Fruit fly (Drosophila melanogaster) whole organism, embryonic: ENCODE measurements around the gene Ilp7.

Experiments used
- Ada2b ChIP-seq: fragments of 200-800 bp; sonication (Bioruptor generic); IDR thresholded peaks from 2 replicates; pipeline ENCODE4 v1.3.6; 2022; ENCODE audit warnings: missing biosample characterization, missing genetic modification characterization
- C15 ChIP-seq: fragments of 200-800 bp; sonication (Bioruptor generic); IDR thresholded peaks from 3 replicates; pipeline ENCODE4 v1.3.6; 2022; ENCODE audit warnings: missing biosample characterization, missing genetic modification characterization
- CG10267 ChIP-seq: fragments of 200-800 bp; sonication (Bioruptor generic); optimal IDR thresholded peaks from 2 replicates; lab custom pipeline; 2018; ENCODE audit warnings: missing biosample characterization, mild to moderate bottlenecking, missing genetic modification characterization, moderate library complexity
- CG12942 ChIP-seq: fragments of 200-800 bp; sonication (Bioruptor generic); optimal IDR thresholded peaks from 3 replicates; lab custom pipeline; 2016; ENCODE audit warnings: missing biosample characterization, missing genetic modification characterization
- CG13624 ChIP-seq: fragments of 200-800 bp; sonication (Bioruptor generic); optimal IDR thresholded peaks from 2 replicates; lab custom pipeline; 2016; ENCODE audit warnings: missing biosample characterization, missing genetic modification characterization
- CG16813 ChIP-seq: fragments of 200-800 bp; sonication (Bioruptor generic); IDR thresholded peaks from 3 replicates; pipeline ENCODE4 v1.3.6; 2022; ENCODE audit warnings: missing biosample characterization, missing genetic modification characterization; ENCODE audit not compliant: partially characterized antibody
- CG1792 ChIP-seq: fragments of 200-800 bp; sonication (Bioruptor generic); optimal IDR thresholded peaks from 2 replicates; lab custom pipeline; 2016; ENCODE audit warnings: missing biosample characterization, missing genetic modification characterization
- CG18764 ChIP-seq: fragments of 200-800 bp; sonication (Bioruptor generic); optimal IDR thresholded peaks from 3 replicates; lab custom pipeline; 2016; ENCODE audit warnings: missing biosample characterization, missing genetic modification characterization
- CG2199 ChIP-seq: fragments of 200-800 bp; sonication (Bioruptor generic); IDR thresholded peaks from 3 replicates; pipeline ENCODE4 v1.3.6; 2022; ENCODE audit warnings: missing biosample characterization, missing genetic modification characterization
- CG2202 ChIP-seq: fragments of 200-800 bp; sonication (Bioruptor generic); optimal IDR thresholded peaks from 2 replicates; lab custom pipeline; 2018; ENCODE audit warnings: missing biosample characterization, mild to moderate bottlenecking, missing genetic modification characterization
- CG30431 ChIP-seq: fragments of 200-800 bp; sonication (Bioruptor generic); optimal IDR thresholded peaks from 2 replicates; lab custom pipeline; 2017; ENCODE audit warnings: missing biosample characterization, missing genetic modification characterization
- CG31388 ChIP-seq: fragments of 200-800 bp; sonication (Bioruptor generic); optimal IDR thresholded peaks from 2 replicates; lab custom pipeline; 2016; ENCODE audit warnings: missing biosample characterization, missing genetic modification characterization
- CG7839 ChIP-seq: fragments of 200-800 bp; sonication (Bioruptor generic); optimal IDR thresholded peaks from 3 replicates; lab custom pipeline; 2018; ENCODE audit warnings: missing biosample characterization, mild to moderate bottlenecking, missing genetic modification characterization, moderate library complexity
- CkIIα-i1 ChIP-seq: fragments of 200-800 bp; sonication (Bioruptor generic); IDR thresholded peaks from 2 replicates; pipeline ENCODE4 v1.3.6; 2022; ENCODE audit warnings: missing biosample characterization, missing genetic modification characterization
- Doc2 ChIP-seq: fragments of 200-800 bp; sonication (Bioruptor generic); IDR thresholded peaks from 2 replicates; pipeline ENCODE4 v1.3.6; 2022; ENCODE audit warnings: missing biosample characterization, missing genetic modification characterization
- HHEX ChIP-seq: fragments of 200-800 bp; sonication (Bioruptor generic); optimal IDR thresholded peaks from 3 replicates; lab custom pipeline; 2017; ENCODE audit warnings: missing biosample characterization, mild to moderate bottlenecking, missing genetic modification characterization, missing genetic modification reagents
- HLH54F ChIP-seq: fragments of 200-800 bp; sonication (Bioruptor generic); optimal IDR thresholded peaks from 3 replicates; lab custom pipeline; 2016; ENCODE audit warnings: missing biosample characterization, missing genetic modification characterization
- HLHmδ ChIP-seq: fragments of 200-800 bp; sonication (Bioruptor generic); optimal IDR thresholded peaks from 2 replicates; lab custom pipeline; 2018; ENCODE audit warnings: missing biosample characterization, mild to moderate bottlenecking, missing genetic modification characterization, moderate library complexity
- Hr51 ChIP-seq, 2 experiments: fragments of 200-800 bp; sonication (Bioruptor generic); optimal IDR thresholded peaks; 2 replicates in 1 of 2; 3 replicates in 1 of 2; lab custom pipeline; 2016 to 2018; ENCODE audit warnings: missing biosample characterization in 2 of 2, missing genetic modification characterization in 2 of 2, mild to moderate bottlenecking in 1 of 2, moderate library complexity in 1 of 2
- Hr78 ChIP-seq, 2 experiments: fragments of 200-800 bp in 1 of 2; fragments of >200 bp in 1 of 2; sonication (Bioruptor generic) in 1 of 2; optimal IDR thresholded peaks; 2 replicates each; lab custom pipeline; 2017 to 2019; ENCODE audit warnings: missing biosample characterization in 2 of 2, missing genetic modification characterization in 2 of 2, mild to moderate bottlenecking in 1 of 2, moderate library complexity in 1 of 2
- Max ChIP-seq: fragments of 200-800 bp; sonication (Bioruptor generic); optimal IDR thresholded peaks from 2 replicates; lab custom pipeline; 2016; ENCODE audit warnings: missing biosample characterization, mild to moderate bottlenecking, missing genetic modification characterization
- Med ChIP-seq: fragments of 200-800 bp; sonication (Bioruptor generic); peaks from one replicate; lab custom pipeline; 2016; ENCODE audit warnings: missing biosample characterization, missing genetic modification characterization, mild to moderate bottlenecking, inconsistent platforms, moderate library complexity
- Nf-YB ChIP-seq: fragments of 200-800 bp; sonication (Bioruptor generic); optimal IDR thresholded peaks from 3 replicates; lab custom pipeline; 2019; ENCODE audit warnings: missing biosample characterization, mild to moderate bottlenecking, missing genetic modification characterization, moderate library complexity
- Taf1 ChIP-seq: fragments of 200-800 bp; sonication (Bioruptor generic); IDR thresholded peaks from 2 replicates; pipeline ENCODE4 v1.3.6; 2022; ENCODE audit warnings: missing biosample characterization, missing genetic modification characterization
- ab ChIP-seq: fragments of 200-800 bp; sonication (Bioruptor generic); optimal IDR thresholded peaks from 2 replicates; lab custom pipeline; 2016; ENCODE audit warnings: missing biosample characterization, missing genetic modification characterization
- ap ChIP-seq: fragments of 200-800 bp; sonication (Bioruptor generic); IDR thresholded peaks from 2 replicates; pipeline ENCODE4 v1.3.6; 2022; ENCODE audit warnings: missing biosample characterization, missing genetic modification characterization
- ara ChIP-seq: fragments of 200-800 bp; sonication (Bioruptor generic); IDR thresholded peaks from 2 replicates; pipeline ENCODE4 v1.3.6; 2022; ENCODE audit warnings: missing biosample characterization, missing genetic modification characterization
- ash1 ChIP-seq: fragments of 200-800 bp; sonication (Bioruptor generic); optimal IDR thresholded peaks from 2 replicates; lab custom pipeline; 2018; ENCODE audit warnings: missing biosample characterization, mild to moderate bottlenecking, missing genetic modification characterization
- az2 ChIP-seq: fragments of 200-800 bp; sonication (Bioruptor generic); optimal IDR thresholded peaks from 3 replicates; lab custom pipeline; 2016; ENCODE audit warnings: missing biosample characterization, missing genetic modification characterization
- cad ChIP-seq: fragments of >200 bp; optimal IDR thresholded peaks from 2 replicates; lab custom pipeline; 2017; ENCODE audit warnings: missing biosample characterization, missing genetic modification characterization
- chm ChIP-seq: fragments of 200-800 bp; sonication (Bioruptor generic); IDR thresholded peaks from 2 replicates; pipeline ENCODE4 v1.3.6; 2022; ENCODE audit warnings: missing biosample characterization, missing genetic modification characterization
- chn ChIP-seq: fragments of 200-800 bp; sonication (Bioruptor generic); optimal IDR thresholded peaks from 2 replicates; lab custom pipeline; 2016; ENCODE audit warnings: missing biosample characterization, missing genetic modification characterization
- ftz-f1 ChIP-seq: fragments of 200-800 bp; sonication (Bioruptor generic); optimal IDR thresholded peaks from 2 replicates; lab custom pipeline; 2016; ENCODE audit warnings: missing biosample characterization, missing genetic modification characterization
- gsb ChIP-seq: fragments of 200-800 bp; sonication (Bioruptor generic); IDR thresholded peaks from 2 replicates; pipeline ENCODE4 v1.3.6; 2022; ENCODE audit warnings: missing biosample characterization, missing genetic modification characterization
- lmd ChIP-seq: fragments of 200-800 bp; sonication (Bioruptor generic); IDR thresholded peaks from 2 replicates; pipeline ENCODE4 v1.3.6; 2022; ENCODE audit warnings: missing biosample characterization, missing genetic modification characterization
- luna ChIP-seq: fragments of 200-800 bp; sonication (Bioruptor generic); optimal IDR thresholded peaks from 2 replicates; lab custom pipeline; 2016; ENCODE audit warnings: missing biosample characterization, missing genetic modification characterization
- maf-S ChIP-seq: fragments of 200-800 bp; sonication (Bioruptor generic); optimal IDR thresholded peaks from 2 replicates; lab custom pipeline; 2016; ENCODE audit warnings: missing biosample characterization, missing genetic modification characterization
- prd ChIP-seq, 3 experiments: fragments of >200 bp in 2 of 3; fragments of 200-800 bp in 1 of 3; sonication (Bioruptor generic) in 1 of 3; optimal IDR thresholded peaks in 2 of 3; IDR thresholded peaks in 1 of 3; 2 replicates in 2 of 3; 3 replicates in 1 of 3; pipeline versions ENCODE4 v1.3.6 to Lab custom; 2017 to 2022; ENCODE audit warnings: missing biosample characterization in 1 of 3, missing genetic modification characterization in 1 of 3
- sob ChIP-seq: fragments of 200-800 bp; sonication (Bioruptor generic); IDR thresholded peaks from 2 replicates; pipeline ENCODE4 v1.3.6; 2022; ENCODE audit warnings: missing biosample characterization, missing genetic modification characterization
- sqz ChIP-seq: fragments of 200-800 bp; sonication (Bioruptor generic); optimal IDR thresholded peaks from 3 replicates; lab custom pipeline; 2018; ENCODE audit warnings: missing biosample characterization, mild to moderate bottlenecking, missing genetic modification characterization
- sr ChIP-seq: fragments of 200-800 bp; sonication (Bioruptor generic); IDR thresholded peaks from 3 replicates; pipeline ENCODE4 v1.3.6; 2022; ENCODE audit warnings: missing biosample characterization, missing genetic modification characterization
- stwl ChIP-seq: fragments of 200-800 bp; sonication (Bioruptor generic); optimal IDR thresholded peaks from 3 replicates; lab custom pipeline; 2018; ENCODE audit warnings: missing biosample characterization, mild to moderate bottlenecking, missing genetic modification characterization, moderate library complexity
- trh ChIP-seq: fragments of 200-800 bp; sonication (Bioruptor generic); optimal IDR thresholded peaks from 2 replicates; lab custom pipeline; 2016; ENCODE audit warnings: missing biosample characterization, missing genetic modification characterization
- tx ChIP-seq: fragments of 200-800 bp; sonication (Bioruptor generic); optimal IDR thresholded peaks from 2 replicates; lab custom pipeline; 2016; ENCODE audit warnings: missing biosample characterization, missing genetic modification characterization
- vfl ChIP-seq: fragments of 200-800 bp; sonication (Bioruptor generic); optimal IDR thresholded peaks from 2 replicates; lab custom pipeline; 2016; ENCODE audit warnings: missing biosample characterization, missing genetic modification characterization
- wdn ChIP-seq: fragments of 200-800 bp; sonication (Bioruptor generic); IDR thresholded peaks from 2 replicates; pipeline ENCODE4 v1.3.6; 2022; ENCODE audit warnings: missing biosample characterization, missing genetic modification characterization
- zf30C ChIP-seq: fragments of 200-800 bp; sonication (Bioruptor generic); optimal IDR thresholded peaks from 3 replicates; lab custom pipeline; 2018; ENCODE audit warnings: missing biosample characterization, mild to moderate bottlenecking, missing genetic modification characterization

Gene Ilp7

DNA sequence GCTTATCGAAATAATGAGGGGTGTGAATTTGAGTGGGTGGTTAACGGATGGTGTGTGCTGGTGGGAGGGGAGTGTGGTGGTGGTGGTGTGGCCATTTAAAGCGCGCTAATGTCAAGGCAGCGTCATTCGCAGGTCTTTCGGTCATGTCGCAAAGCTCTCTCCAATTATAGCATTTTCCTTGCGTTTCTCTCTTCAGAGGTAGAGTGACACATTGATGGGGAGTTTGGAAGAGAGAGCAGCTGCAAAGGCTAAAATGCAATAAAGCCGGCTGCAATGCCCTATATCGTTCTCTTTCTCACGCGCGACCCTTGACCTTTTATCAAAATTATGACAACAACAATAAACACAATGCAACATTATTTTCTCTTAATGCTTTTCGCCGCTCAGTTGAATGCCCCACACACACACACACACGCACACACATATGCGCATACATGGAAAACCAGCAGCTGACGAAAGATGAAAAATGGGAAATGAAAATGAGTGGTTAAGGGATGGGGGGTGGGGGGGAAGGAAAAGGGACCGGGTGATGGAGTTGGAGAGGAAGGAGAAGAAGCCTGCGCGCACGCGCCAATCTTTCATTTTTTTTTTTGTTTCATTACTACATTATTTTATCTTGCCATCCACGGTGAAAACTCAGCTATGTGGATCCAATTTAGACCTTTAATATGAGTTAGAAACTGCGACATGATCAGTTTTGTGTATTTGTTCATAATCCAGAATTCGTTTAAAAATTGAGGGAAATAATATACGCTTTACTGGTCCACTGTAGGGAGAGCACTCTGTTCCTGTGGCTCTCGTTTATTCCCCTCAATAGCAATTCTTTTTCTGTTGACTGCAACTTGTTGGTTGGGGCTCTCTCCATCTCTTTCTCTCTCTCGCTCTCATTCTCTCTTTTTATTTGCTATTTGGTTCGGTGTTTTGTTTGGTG is 24.5 kb downstream of the Ilp7 start (continued):
- peak; percentile 45; the same call in 1 of the 2 replicates for TF ChIP-seq ap
- TF ChIP-seq sr (GFP tag; lab: Robert Waterston, UW) = no peak
- peak; percentile 64 to 74 for TF ChIP-seq Hr51 (GFP tag; optimal IDR thresholded peaks at IDR 0.05; lab: Kevin White, UChicago)
- TF ChIP-seq zf30C (GFP tag; lab: Kevin White, UChicago) = no peak
- TF ChIP-seq lmd (GFP tag; lab: Robert Waterston, UW) = peak; percentile 79
- peak; percentile 69 for TF ChIP-seq HHEX (GFP tag; lab: Kevin White, UChicago)
- TF ChIP-seq CG13624 (GFP tag; lab: Kevin White, UChicago) = peak; percentile 75
- peak; percentile 56 for TF ChIP-seq CG18764 (GFP tag; lab: Kevin White, UChicago)
- TF ChIP-seq CG7839 = peak; percentile 86
- 0 out of 2 replicates have a peak, but pooled peaks have one; percentile 8 for TF ChIP-seq CkIIα-i1
- TF ChIP-seq Max = peak; percentile 33
- no peak for TF ChIP-seq ftz-f1 (GFP tag; lab: Kevin White, UChicago)
- peak; percentile 2 for TF ChIP-seq stwl (tag; lab: Kevin White, UChicago)
- TF ChIP-seq ab (GFP tag; lab: Kevin White, UChicago) = peak; percentile 53
- TF ChIP-seq HLH54F = peak; percentile 46
- TF ChIP-seq sob (GFP tag; lab: Robert Waterston, UW) = peak; percentile 72
- TF ChIP-seq wdn (GFP tag; lab: Robert Waterston, UW) = peak; percentile 48; the same call in 1 of the 2 replicates
- peak; percentile 63 for TF ChIP-seq CG12942 (GFP tag; lab: Kevin White, UChicago)
- peak; percentile 70 for TF ChIP-seq CG10267
- peak; percentile 80 for TF ChIP-seq Ada2b
- peak; percentile 94 for TF ChIP-seq Med (GFP tag; lab: Kevin White, UChicago)
- TF ChIP-seq ash1 (GFP tag; lab: Kevin White, UChicago) = no peak
- peak; percentile 20 for TF ChIP-seq vfl
- peak; percentile 50; the same call in 1 of the 2 replicates for TF ChIP-seq Taf1 (GFP tag; lab: Robert Waterston, UW)
- peak in 1 of 2 experiments; percentile 99 for TF ChIP-seq Hr78 (GFP tag; optimal IDR thresholded peaks at IDR 0.05; lab: Kevin White, UChicago)
- TF ChIP-seq CG2202 (tag; lab: Kevin White, UChicago) = peak; percentile 49
- peak; percentile 94 for TF ChIP-seq sqz
- no peak for TF ChIP-seq C15
- peak; percentile 73 for TF ChIP-seq chn (GFP tag; lab: Kevin White, UChicago)
- peak; percentile 30 for TF ChIP-seq trh
- peak; percentile 11 for TF ChIP-seq CG31388 (GFP tag; lab: Kevin White, UChicago)
- peak; percentile 14 for TF ChIP-seq HLHmδ
- TF ChIP-seq prd (optimal IDR thresholded peaks at IDR 0.05; lab: Kevin White, UChicago) = no peak
- TF ChIP-seq prd (GFP tag; IDR thresholded peaks at IDR 0.05; lab: Robert Waterston, UW) = peak; percentile 79
- peak; percentile 59 for TF ChIP-seq maf-S (GFP tag; lab: Kevin White, UChicago)
- peak; percentile 52 for TF ChIP-seq Nf-YB (GFP tag; lab: Kevin White, UChicago)
- peak; percentile 78 for TF ChIP-seq chm (GFP tag; lab: Robert Waterston, UW)
- peak; percentile 57 for TF ChIP-seq tx (GFP tag; lab: Kevin White, UChicago)
- peak; percentile 76 for TF ChIP-seq CG30431 (GFP tag; lab: Kevin White, UChicago)
- 0 out of 2 replicates have a peak, but pooled peaks have one; percentile 47 for TF ChIP-seq gsb (GFP tag; lab: Robert Waterston, UW)
- peak; percentile 79 for TF ChIP-seq az2 (GFP tag; lab: Kevin White, UChicago)
- TF ChIP-seq luna (GFP tag; lab: Kevin White, UChicago) = no peak
- peak; percentile 62; the same call in 1 of the 3 replicates for TF ChIP-seq CG2199
- TF ChIP-seq cad (GFP tag; lab: Kevin White, UChicago) = no peak
- TF ChIP-seq ara (GFP tag; lab: Robert Waterston, UW) = peak; percentile 64; the same call in 1 of the 2 replicates
- TF ChIP-seq CG1792 (GFP tag; lab: Kevin White, UChicago) = peak; percentile 60
- TF ChIP-seq CG16813 = no peak
- TF ChIP-seq Doc2 = no peak
